Worm (Caenorhabditis elegans) whole organism, early embryonic: Measurements from ENCODE around the gene ctr-9.

Source experiments
- B0310.2 ChIP-seq: sonication (generic microtip); optimal IDR thresholded peaks from 2 replicates; lab custom pipeline; 2016; ENCODE audit warnings: mild to moderate bottlenecking, missing genetic modification characterization, missing compliant biosample characterization
- F13C5.2 ChIP-seq: sonication (generic microtip); optimal IDR thresholded peaks from 2 replicates; lab custom pipeline; 2017; ENCODE audit warnings: mild to moderate bottlenecking, missing genetic modification characterization, inconsistent platforms, missing compliant biosample characterization
- aly-1 ChIP-seq: sonication (generic microtip); optimal IDR thresholded peaks from 2 replicates; lab custom pipeline; 2016; ENCODE audit warnings: missing genetic modification characterization, missing compliant biosample characterization
- ama-1 ChIP-seq: fragments of 150-350 bp; optimal IDR thresholded peaks from 2 replicates; lab custom pipeline; 2014
- ceh-13 ChIP-seq: fragments of 200-800 bp; sonication (Bioruptor generic); optimal IDR thresholded peaks from 2 replicates; lab custom pipeline; 2018; ENCODE audit warnings: mild to moderate bottlenecking, missing genetic modification characterization, missing compliant biosample characterization
- ceh-36 ChIP-seq: sonication (generic microtip); optimal IDR thresholded peaks from 2 replicates; lab custom pipeline; 2016; ENCODE audit warnings: missing genetic modification characterization, inconsistent platforms, missing compliant biosample characterization
- ets-7 ChIP-seq: sonication (generic microtip); optimal IDR thresholded peaks from 2 replicates; lab custom pipeline; 2016; ENCODE audit warnings: missing genotype, missing genetic modification characterization, missing compliant biosample characterization
- flt-1 ChIP-seq: fragments of 200-800 bp; sonication (Bioruptor generic); IDR thresholded peaks from 2 replicates; pipeline ENCODE4 v1.3.6; 2022; ENCODE audit warnings: missing genetic modification characterization, missing compliant biosample characterization
- hmbx-1 ChIP-seq: sonication (generic microtip); optimal IDR thresholded peaks from 2 replicates; lab custom pipeline; 2016; ENCODE audit warnings: mild to moderate bottlenecking, missing genetic modification characterization, missing compliant biosample characterization
- hmg-4 ChIP-seq: fragments of 200-800 bp; sonication (Bioruptor generic); optimal IDR thresholded peaks from 2 replicates; lab custom pipeline; 2018; ENCODE audit warnings: mild to moderate bottlenecking, missing genetic modification characterization, missing compliant biosample characterization
- hnd-1 ChIP-seq: sonication (generic microtip); optimal IDR thresholded peaks from 2 replicates; lab custom pipeline; 2016; ENCODE audit warnings: missing genetic modification characterization, missing compliant biosample characterization
- pes-1 ChIP-seq: fragments of 200-800 bp; sonication (Bioruptor generic); IDR thresholded peaks from 2 replicates; pipeline ENCODE4 v1.3.6; 2022; ENCODE audit warnings: missing genetic modification reagents, missing genetic modification characterization, missing compliant biosample characterization
- scrt-1 ChIP-seq: fragments of 200-800 bp; sonication (Bioruptor generic); IDR thresholded peaks from 2 replicates; pipeline ENCODE4 v1.3.6; 2022; ENCODE audit warnings: missing genetic modification characterization, missing compliant biosample characterization
- sea-1 ChIP-seq: fragments of 200-800 bp; sonication (Bioruptor generic); conservative IDR thresholded peaks from 2 replicates; pipeline ENCODE4 v1.3.6; 2022; ENCODE audit warnings: missing genetic modification characterization, missing compliant biosample characterization
- tbx-11 ChIP-seq: fragments of 200-800 bp; sonication (Bioruptor generic); IDR thresholded peaks from 2 replicates; pipeline ENCODE4 v1.3.6; 2022; ENCODE audit warnings: missing genetic modification characterization, missing compliant biosample characterization
- tbx-37 ChIP-seq: fragments of 200-800 bp; sonication (Bioruptor generic); conservative IDR thresholded peaks from 2 replicates; pipeline ENCODE4 v1.3.6; 2022; ENCODE audit warnings: missing genetic modification reagents, missing genetic modification characterization, missing compliant biosample characterization
- tra-4 ChIP-seq: sonication (generic microtip); optimal IDR thresholded peaks from 2 replicates; lab custom pipeline; 2017; ENCODE audit warnings: missing genetic modification characterization, missing compliant biosample characterization

Gene ctr-9

ce11 chrIII:9526851-9527250 is 35.7 kb downstream of the ctr-9 start, which contains the start of gene ZK1098.6:
Gene ZK1098.6, plus strand, starts transcription at chrIII:9527151.
- TF ChIP-seq ceh-36 (no peak), tra-4 (tag; lab: Kevin White, UChicago) (no peak), flt-1 (no peak), scrt-1 (no peak), hnd-1 (tag; lab: Kevin White, UChicago) (no peak)

- no peak for TF ChIP-seq F13C5.2 (tag; lab: Kevin White, UChicago)
- no peak for TF ChIP-seq tbx-11 (GFP tag; lab: Robert Waterston, UW)
- no peak for TF ChIP-seq flt-1
Observed at ce11 chrIII:9528824-9529223, 37.6 kb downstream of the ctr-9 start, which contains the start of gene ZK1098.2. Gene ZK1098.2, plus strand, starts transcription at chrIII:9529159.

ce11 chrIII:9538655-9539155 is 47.5 kb downstream of the ctr-9 start, which contains the start of gene ZK1098.3:
Gene ZK1098.3, minus strand, starts transcription at chrIII:9538705.
- TF ChIP-seq flt-1 (no peak), sea-1 (no peak), tbx-11 (GFP tag; lab: Robert Waterston, UW) (no peak), ceh-36 (no peak), scrt-1 (no peak)

ce11 chrIII:9542280-9542679 is 51.1 kb downstream of the ctr-9 start, which contains the start of gene mut-7:
Gene mut-7, minus strand, starts transcription at chrIII:9542380.
- TF ChIP-seq sea-1 (no peak), ceh-36 (no peak), ets-7 (tag; lab: Kevin White, UChicago) (no peak), tbx-11 (GFP tag; lab: Robert Waterston, UW) (no peak), B0310.2 (no peak), scrt-1 (no peak), tbx-37 (GFP tag; lab: Robert Waterston, UW) (no peak), ama-1 (lab: Kevin White, UChicago) (no peak), ceh-13 (GFP tag; lab: Kevin White, UChicago) (no peak), F13C5.2 (tag; lab: Kevin White, UChicago) (no peak), hnd-1 (tag; lab: Kevin White, UChicago) (no peak)

ce11 chrIII:9542816-9543215 is 51.6 kb downstream of the ctr-9 start, which contains the start of gene eif-2Balpha:
Gene eif-2Balpha, plus strand, starts transcription at chrIII:9543119.
- TF ChIP-seq ceh-36: no peak
- TF ChIP-seq hmbx-1 (tag; lab: Kevin White, UChicago): no peak
- no peak for TF ChIP-seq F13C5.2 (tag; lab: Kevin White, UChicago)
- no peak for TF ChIP-seq tbx-37 (GFP tag; lab: Robert Waterston, UW)
- no peak for TF ChIP-seq sea-1
- no peak for TF ChIP-seq aly-1
- TF ChIP-seq tbx-11 (GFP tag; lab: Robert Waterston, UW): no peak
- TF ChIP-seq ceh-13 (GFP tag; lab: Kevin White, UChicago): no peak
- TF ChIP-seq ama-1 (lab: Kevin White, UChicago): no peak
- no peak for TF ChIP-seq ets-7 (tag; lab: Kevin White, UChicago)
- no peak for TF ChIP-seq flt-1
- no peak for TF ChIP-seq hnd-1 (tag; lab: Kevin White, UChicago)
- no peak for TF ChIP-seq tra-4 (tag; lab: Kevin White, UChicago)
- TF ChIP-seq B0310.2: no peak
- TF ChIP-seq scrt-1: no peak
- no peak for TF ChIP-seq hmg-4
- no peak for TF ChIP-seq pes-1

ce11 chrIII:9544125-9544524 is 52.9 kb downstream of the ctr-9 start, which contains the start of gene ZK1098.9:
Gene ZK1098.9, plus strand, starts transcription at chrIII:9544425.
- no peak for TF ChIP-seq aly-1
- TF ChIP-seq B0310.2: no peak
- no peak for TF ChIP-seq hnd-1 (tag; lab: Kevin White, UChicago)
- TF ChIP-seq hmbx-1 (tag; lab: Kevin White, UChicago): no peak
- TF ChIP-seq sea-1: no peak
- no peak for TF ChIP-seq flt-1
- TF ChIP-seq F13C5.2 (tag; lab: Kevin White, UChicago): no peak
- TF ChIP-seq ama-1 (lab: Kevin White, UChicago): no peak
- no peak for TF ChIP-seq tbx-11 (GFP tag; lab: Robert Waterston, UW)
- TF ChIP-seq tra-4 (tag; lab: Kevin White, UChicago): no peak
- TF ChIP-seq ceh-36: no peak
- TF ChIP-seq ceh-13 (GFP tag; lab: Kevin White, UChicago): no peak
- no peak for TF ChIP-seq ets-7 (tag; lab: Kevin White, UChicago)
- TF ChIP-seq pes-1: no peak
- TF ChIP-seq scrt-1: no peak
- TF ChIP-seq hmg-4: no peak
- no peak for TF ChIP-seq tbx-37 (GFP tag; lab: Robert Waterston, UW)

- TF ChIP-seq scrt-1: no peak
- no peak for TF ChIP-seq B0310.2
- no peak for TF ChIP-seq hmg-4
- no peak for TF ChIP-seq ets-7 (tag; lab: Kevin White, UChicago)
- no peak for TF ChIP-seq pes-1
- no peak for TF ChIP-seq tbx-37 (GFP tag; lab: Robert Waterston, UW)
- no peak for TF ChIP-seq hmbx-1 (tag; lab: Kevin White, UChicago)
- no peak for TF ChIP-seq hnd-1 (tag; lab: Kevin White, UChicago)
- TF ChIP-seq F13C5.2 (tag; lab: Kevin White, UChicago): no peak
- TF ChIP-seq tra-4 (tag; lab: Kevin White, UChicago): no peak
- TF ChIP-seq ama-1 (lab: Kevin White, UChicago): no peak
- no peak for TF ChIP-seq flt-1
- TF ChIP-seq sea-1: no peak
- no peak for TF ChIP-seq tbx-11 (GFP tag; lab: Robert Waterston, UW)
- TF ChIP-seq aly-1: no peak
- no peak for TF ChIP-seq ceh-13 (GFP tag; lab: Kevin White, UChicago)
- no peak for TF ChIP-seq ceh-36
Observed at ce11 chrIII:9544820-9545219, 53.6 kb downstream of the ctr-9 start, which contains the start of gene ZK1098.12. Gene ZK1098.12, plus strand, starts transcription at chrIII:9545120.

- TF ChIP-seq hmbx-1 (tag; lab: Kevin White, UChicago) (no peak), aly-1 (no peak), hnd-1 (tag; lab: Kevin White, UChicago) (no peak), ets-7 (tag; lab: Kevin White, UChicago) (no peak), tra-4 (tag; lab: Kevin White, UChicago) (no peak), tbx-11 (GFP tag; lab: Robert Waterston, UW) (no peak), tbx-37 (GFP tag; lab: Robert Waterston, UW) (no peak), pes-1 (0 out of 2 replicates have a peak, but pooled peaks have one; percentile 17), hmg-4 (peak; percentile 19), B0310.2 (no peak), F13C5.2 (tag; lab: Kevin White, UChicago) (peak; percentile 72), sea-1 (no peak), ceh-36 (no peak), flt-1 (no peak), ceh-13 (GFP tag; lab: Kevin White, UChicago) (no peak), ama-1 (lab: Kevin White, UChicago) (no peak), scrt-1 (no peak)
Observed at ce11 chrIII:9546016-9546659, 54.9 kb downstream of the ctr-9 start, which contains the start of gene unc-16. Gene unc-16, plus strand, starts transcription at chrIII:9546258.
